Worm (Caenorhabditis elegans): Measurements from ENCODE around the gene F44E2.3.

DNA sequence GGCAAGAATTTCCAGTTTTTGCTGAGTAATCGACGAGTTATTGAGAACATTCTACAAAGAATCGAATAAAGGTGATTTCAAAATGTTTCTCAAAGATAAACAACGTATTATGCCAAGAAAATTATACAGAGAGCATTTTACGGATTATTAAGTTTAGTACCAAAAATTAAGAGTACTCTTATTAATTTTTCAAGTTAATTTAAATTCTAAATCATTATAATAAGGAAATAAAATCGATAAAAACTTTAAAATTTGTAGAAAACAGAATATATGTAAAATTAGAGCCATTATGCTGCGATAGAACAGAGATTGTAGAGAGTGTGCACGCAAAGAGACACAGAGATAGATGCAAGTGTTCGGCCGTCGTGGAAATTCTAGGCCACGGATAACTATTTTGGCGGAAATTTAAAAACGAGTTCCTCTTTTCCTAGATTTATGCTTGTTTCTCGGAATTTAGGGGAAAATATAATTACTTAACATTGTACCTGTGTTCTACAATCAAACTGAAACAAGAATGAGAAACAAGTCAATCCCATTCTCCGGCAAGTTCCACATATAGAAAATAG is 21.5 kb upstream of the F44E2.3 start, which contains the start of gene F44E2.9:
- TF ChIP-seq nhr-237 (tag; optimal IDR thresholded peaks at IDR 0.05) (no peak), nhr-10 (tag; optimal IDR thresholded peaks at IDR 0.05) (no peak), ceh-82 (tag; optimal IDR thresholded peaks at IDR 0.05) (no peak), R02D3.7 (tag; optimal IDR thresholded peaks at IDR 0.05) (no peak), unc-62 (GFP tag; optimal IDR thresholded peaks at IDR 0.05) (no peak), snpc-4 (tag; optimal IDR thresholded peaks at IDR 0.05) (no peak), egl-27 (tag; optimal IDR thresholded peaks at IDR 0.05) (no peak), skn-1 (tag; optimal IDR thresholded peaks at IDR 0.05) (peak; percentile 7), unc-39 (tag; optimal IDR thresholded peaks at IDR 0.05) (no peak), nhr-11 (tag; optimal IDR thresholded peaks at IDR 0.05) (no peak), crh-2 (tag; optimal IDR thresholded peaks at IDR 0.05) (peak; percentile 50), fos-1 (tag; optimal IDR thresholded peaks at IDR 0.05) (peak; percentile 18), zag-1 (tag; optimal IDR thresholded peaks at IDR 0.05) (no peak)

All from whole organism, L2 larva.